Fruit fly (Drosophila melanogaster): Measurements from ENCODE around the gene D19B.

D19B gene

DNA sequence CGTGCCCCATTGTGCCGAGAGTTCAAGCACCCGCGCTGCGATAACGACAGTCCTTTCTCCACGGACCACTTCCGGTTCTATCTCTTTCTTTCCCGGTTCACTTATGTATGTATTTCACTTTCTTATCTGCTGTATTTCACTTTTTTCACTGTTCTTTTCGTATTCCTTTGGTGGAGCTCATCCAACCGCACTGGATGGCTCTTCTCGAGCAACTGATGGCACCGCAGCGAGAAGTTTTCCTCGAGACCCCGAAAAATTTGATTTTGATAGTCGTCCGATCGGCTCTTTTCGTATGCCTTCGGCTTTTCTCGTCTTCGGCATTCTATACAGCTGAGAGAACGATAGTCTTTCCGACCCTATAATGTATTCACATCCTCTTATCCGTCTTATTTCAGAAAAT, 33.1 kb upstream of the D19B start, which contains the start of gene LanA (continued):
- TF ChIP-seq fd102C (GFP tag; optimal IDR thresholded peaks at IDR 0.05) (peak; percentile 60), Gug (GFP tag; IDR thresholded peaks at IDR 0.05) (no peak), p53 (GFP tag; optimal IDR thresholded peaks at IDR 0.05) (no peak), vvl (GFP tag; IDR thresholded peaks at IDR 0.05) (peak; percentile 18; the same call in 1 of the 2 replicates), ERR (GFP tag; optimal IDR thresholded peaks at IDR 0.05) (peak; percentile 11), gsb-n (tag; optimal IDR thresholded peaks at IDR 0.05) (peak; percentile 7), CG12155 (GFP tag; optimal IDR thresholded peaks at IDR 0.05) (peak; percentile 28), Rfx (GFP tag; IDR thresholded peaks at IDR 0.05) (peak; percentile 30; the same call in 1 of the 2 replicates), fd3F (GFP tag; optimal IDR thresholded peaks at IDR 0.05) (no peak), az2 (GFP tag; optimal IDR thresholded peaks at IDR 0.05) (no peak), stwl (tag; optimal IDR thresholded peaks at IDR 0.05) (peak; percentile 7), nerfin-2 (GFP tag; IDR thresholded peaks at IDR 0.05; ENCODE audit: partially characterized antibody) (no peak), CG11085 (GFP tag; IDR thresholded peaks at IDR 0.05) (no peak), nau (GFP tag; optimal IDR thresholded peaks at IDR 0.05) (no peak), zf30C (GFP tag; optimal IDR thresholded peaks at IDR 0.05) (no peak), pzg (GFP tag; optimal IDR thresholded peaks at IDR 0.05) (no peak), CG32772 (GFP tag; IDR thresholded peaks at IDR 0.05) (0 out of 2 replicates have a peak, but pooled peaks have one; percentile 12), dmrt11E (tag; optimal IDR thresholded peaks at IDR 0.05) (no peak), CG2116 (GFP tag; optimal IDR thresholded peaks at IDR 0.05) (no peak), ab (GFP tag; optimal IDR thresholded peaks at IDR 0.05) (no peak), pita (GFP tag; optimal IDR thresholded peaks at IDR 0.05) (no peak), grn (GFP tag; optimal IDR thresholded peaks at IDR 0.05) (no peak), pros (GFP tag; optimal IDR thresholded peaks at IDR 0.05) (peak; percentile 44), z (GFP tag; IDR thresholded peaks at IDR 0.05) (peak; percentile 28; the same call in 1 of the 3 replicates), CG4707 (GFP tag; optimal IDR thresholded peaks at IDR 0.05) (peak; percentile 7), nom (GFP tag; optimal IDR thresholded peaks at IDR 0.05) (no peak), grau (tag; optimal IDR thresholded peaks at IDR 0.05) (no peak), CG31441 (GFP tag; IDR thresholded peaks at IDR 0.05) (no peak), CG8388 (GFP tag; optimal IDR thresholded peaks at IDR 0.05) (no peak), stc (GFP tag; IDR thresholded peaks at IDR 0.05) (no peak), CG13287 (GFP tag; IDR thresholded peaks at IDR 0.05; ENCODE audit: partially characterized antibody) (no peak; the same call in 1 of the 2 replicates), Dll (GFP tag; IDR thresholded peaks at IDR 0.05; ENCODE audit: partially characterized antibody) (no peak), bbx (GFP tag; IDR thresholded peaks at IDR 0.05; ENCODE audit: partially characterized antibody) (peak; percentile 61), HLHmδ (GFP tag; optimal IDR thresholded peaks at IDR 0.05) (peak; percentile 75), Nf-YA (GFP tag; IDR thresholded peaks at IDR 0.05) (no peak), chm (GFP tag; IDR thresholded peaks at IDR 0.05) (peak; percentile 82), hb (GFP tag; IDR thresholded peaks at IDR 0.05; ENCODE audit: partially characterized antibody) (no peak), Sry-β (GFP tag; optimal IDR thresholded peaks at IDR 0.05) (no peak), salm (tag; optimal IDR thresholded peaks at IDR 0.05) (peak; percentile 36), rib (GFP tag; IDR thresholded peaks at IDR 0.05) (0 out of 2 replicates have a peak, but pooled peaks have one; percentile 15), cas (GFP tag; IDR thresholded peaks at IDR 0.05) (no peak), sc (optimal IDR thresholded peaks at IDR 0.05) (no peak), sc (GFP tag; optimal IDR thresholded peaks at IDR 0.05) (no peak), D19B (GFP tag; optimal IDR thresholded peaks at IDR 0.05) (no peak), pfk (GFP tag; optimal IDR thresholded peaks at IDR 0.05) (peak; percentile 76), CG34422 (GFP tag; IDR thresholded peaks at IDR 0.05) (peak; percentile 67), caup (GFP tag; optimal IDR thresholded peaks at IDR 0.05; ENCODE audit: severe bottlenecking) (peak; percentile 32), eyg (GFP tag; optimal IDR thresholded peaks at IDR 0.05) (peak; percentile 17), CG2889 (GFP tag; IDR thresholded peaks at IDR 0.05) (no peak), CG13123 (GFP tag; optimal IDR thresholded peaks at IDR 0.05) (no peak)

Data from whole organism, embryonic.